Worm (Caenorhabditis elegans) whole organism, late embryonic: ENCODE measurements around the gene plx-2.

ENCODE experiments used
- C08G9.2 ChIP-seq: sonication (generic microtip); optimal IDR thresholded peaks from 2 replicates; lab custom pipeline; 2016; ENCODE audit warnings: mild to moderate bottlenecking, missing genetic modification characterization, moderate library complexity, missing compliant biosample characterization
- F13H6.1 ChIP-seq: sonication (generic microtip); optimal IDR thresholded peaks from 2 replicates; lab custom pipeline; 2016; ENCODE audit warnings: missing genetic modification characterization, missing compliant biosample characterization
- K09A11.1 ChIP-seq: sonication (generic microtip); optimal IDR thresholded peaks from 2 replicates; lab custom pipeline; 2017; ENCODE audit warnings: antibody characterized with exemption, mild to moderate bottlenecking, missing genetic modification characterization, missing compliant biosample characterization; ENCODE audit not compliant: insufficient read depth
- T23F11.4 ChIP-seq: fragments of 200-800 bp; sonication (Bioruptor generic); optimal IDR thresholded peaks from 2 replicates; lab custom pipeline; 2018; ENCODE audit warnings: mild to moderate bottlenecking, missing genetic modification characterization, missing compliant biosample characterization
- Y22D7AL.16 ChIP-seq: sonication (generic microtip); optimal IDR thresholded peaks from 2 replicates; lab custom pipeline; 2016; ENCODE audit warnings: missing genetic modification characterization, missing compliant biosample characterization
- ama-1 ChIP-seq: fragments of 150-350 bp; optimal IDR thresholded peaks from 2 replicates; lab custom pipeline; 2014
- ceh-14 ChIP-seq: sonication (generic microtip); optimal IDR thresholded peaks from 2 replicates; lab custom pipeline; 2016; ENCODE audit warnings: missing genotype, missing genetic modification characterization, missing compliant biosample characterization
- ceh-18 ChIP-seq: sonication (generic microtip); optimal IDR thresholded peaks from 2 replicates; lab custom pipeline; 2016; ENCODE audit warnings: missing genetic modification characterization, missing compliant biosample characterization
- ceh-19 ChIP-seq: fragments of 200-800 bp; sonication (Bioruptor generic); optimal IDR thresholded peaks from 2 replicates; lab custom pipeline; 2018; ENCODE audit warnings: mild to moderate bottlenecking, missing genetic modification characterization, missing compliant biosample characterization
- ceh-2 ChIP-seq: sonication (generic microtip); optimal IDR thresholded peaks from 2 replicates; lab custom pipeline; 2016; ENCODE audit warnings: missing genotype, missing genetic modification characterization, missing compliant biosample characterization
- ceh-22 ChIP-seq: sonication (generic microtip); optimal IDR thresholded peaks from 2 replicates; lab custom pipeline; 2017; ENCODE audit warnings: missing biosample characterization, missing genetic modification characterization
- ceh-24 ChIP-seq: sonication (generic microtip); optimal IDR thresholded peaks from 2 replicates; lab custom pipeline; 2016; ENCODE audit warnings: mild to moderate bottlenecking, missing genetic modification characterization, missing compliant biosample characterization
- ceh-30 ChIP-seq: fragments of 150-350 bp; optimal IDR thresholded peaks from 2 replicates; lab custom pipeline; 2014; ENCODE audit warnings: missing biosample characterization, missing genetic modification characterization
- ceh-31 ChIP-seq: sonication (generic microtip); optimal IDR thresholded peaks from 2 replicates; lab custom pipeline; 2016; ENCODE audit warnings: missing genetic modification characterization, missing compliant biosample characterization
- ceh-34 ChIP-seq: sonication (generic microtip); optimal IDR thresholded peaks from 2 replicates; lab custom pipeline; 2016; ENCODE audit warnings: mild to moderate bottlenecking, missing genetic modification characterization, missing compliant biosample characterization
- dmd-4 ChIP-seq: sonication (generic microtip); optimal IDR thresholded peaks from 2 replicates; lab custom pipeline; 2016; ENCODE audit warnings: borderline replicate concordance, missing genetic modification characterization, missing compliant biosample characterization
- dve-1 ChIP-seq: sonication (generic microtip); optimal IDR thresholded peaks from 2 replicates; lab custom pipeline; 2017; ENCODE audit warnings: antibody characterized with exemption, mild to moderate bottlenecking, missing genetic modification characterization, missing compliant biosample characterization
- elt-4 ChIP-seq: sonication (generic microtip); optimal IDR thresholded peaks from 2 replicates; lab custom pipeline; 2016; ENCODE audit warnings: missing genetic modification characterization, missing compliant biosample characterization
- ets-4 ChIP-seq: sonication (generic microtip); optimal IDR thresholded peaks from 2 replicates; lab custom pipeline; 2016; ENCODE audit warnings: missing genetic modification characterization, missing compliant biosample characterization
- eyg-1 ChIP-seq: sonication (generic microtip); optimal IDR thresholded peaks from 2 replicates; lab custom pipeline; 2016; ENCODE audit warnings: missing genotype, missing genetic modification characterization, missing compliant biosample characterization
- fkh-6 ChIP-seq: sonication (generic microtip); optimal IDR thresholded peaks from 2 replicates; lab custom pipeline; 2016; ENCODE audit warnings: missing genetic modification characterization, missing compliant biosample characterization
- hlh-30 ChIP-seq: sonication (generic microtip); optimal IDR thresholded peaks from 2 replicates; lab custom pipeline; 2017; ENCODE audit warnings: antibody characterized with exemption, missing genetic modification characterization, missing compliant biosample characterization; ENCODE audit not compliant: insufficient read depth
- hlh-6 ChIP-seq: sonication (generic microtip); optimal IDR thresholded peaks from 2 replicates; lab custom pipeline; 2016; ENCODE audit warnings: missing genotype, missing genetic modification characterization, missing compliant biosample characterization
- hlh-8 ChIP-seq: sonication (generic microtip); optimal IDR thresholded peaks from 2 replicates; lab custom pipeline; 2016; ENCODE audit warnings: missing genotype, missing genetic modification characterization, missing compliant biosample characterization
- madf-2 ChIP-seq: sonication (generic microtip); optimal IDR thresholded peaks from 2 replicates; lab custom pipeline; 2017; ENCODE audit warnings: missing genetic modification characterization, missing compliant biosample characterization
- nfya-1 ChIP-seq: sonication (generic microtip); optimal IDR thresholded peaks from 2 replicates; lab custom pipeline; 2017; ENCODE audit warnings: missing genetic modification characterization, mild to moderate bottlenecking, missing compliant biosample characterization, antibody characterized with exemption, moderate library complexity
- nhr-232 ChIP-seq: sonication (generic microtip); optimal IDR thresholded peaks from 2 replicates; lab custom pipeline; 2016; ENCODE audit warnings: missing genetic modification characterization, missing compliant biosample characterization
- npax-4 ChIP-seq: sonication (generic microtip); optimal IDR thresholded peaks from 2 replicates; lab custom pipeline; 2016; ENCODE audit warnings: missing genetic modification characterization, missing compliant biosample characterization
- odd-2 ChIP-seq: sonication (generic microtip); optimal IDR thresholded peaks from 2 replicates; lab custom pipeline; 2017; ENCODE audit warnings: antibody characterized with exemption, mild to moderate bottlenecking, missing genetic modification characterization, missing compliant biosample characterization
- pag-3 ChIP-seq: sonication (generic microtip); optimal IDR thresholded peaks from 2 replicates; lab custom pipeline; 2016; ENCODE audit warnings: missing compliant biosample characterization, missing genetic modification characterization, borderline replicate concordance
- pat-9 ChIP-seq: fragments of 200-800 bp; sonication (Bioruptor generic); optimal IDR thresholded peaks from 2 replicates; lab custom pipeline; 2018; ENCODE audit warnings: mild to moderate bottlenecking, missing genetic modification characterization, moderate library complexity, missing compliant biosample characterization
- pax-1 ChIP-seq: fragments of 150-350 bp; optimal IDR thresholded peaks from 2 replicates; lab custom pipeline; 2014; ENCODE audit warnings: missing biosample characterization, missing genetic modification characterization
- pha-2 ChIP-seq: sonication (generic microtip); optimal IDR thresholded peaks from 2 replicates; lab custom pipeline; 2017; ENCODE audit warnings: mild to moderate bottlenecking, missing genetic modification characterization, missing compliant biosample characterization
- pqm-1 ChIP-seq: sonication (generic microtip); optimal IDR thresholded peaks from 2 replicates; lab custom pipeline; 2016; ENCODE audit warnings: missing genetic modification characterization, missing compliant biosample characterization
- pros-1 ChIP-seq: fragments of 150-350 bp; optimal IDR thresholded peaks from 2 replicates; lab custom pipeline; 2014; ENCODE audit warnings: missing biosample characterization, missing genetic modification reagents, missing genetic modification characterization
- ref-2 ChIP-seq: sonication (generic microtip); optimal IDR thresholded peaks from 2 replicates; lab custom pipeline; 2016; ENCODE audit warnings: missing genetic modification characterization, missing compliant biosample characterization
- rnt-1 ChIP-seq: sonication (generic microtip); optimal IDR thresholded peaks from 2 replicates; lab custom pipeline; 2016; ENCODE audit warnings: missing genetic modification characterization, missing compliant biosample characterization
- sdc-2 ChIP-seq: sonication (generic microtip); optimal IDR thresholded peaks from 2 replicates; lab custom pipeline; 2016; ENCODE audit warnings: missing genotype, missing genetic modification characterization, missing compliant biosample characterization
- sox-2 ChIP-seq: fragments of 200-800 bp; sonication (Bioruptor generic); IDR thresholded peaks from 2 replicates; pipeline ENCODE4 v1.3.6; 2022; ENCODE audit warnings: missing genetic modification reagents, missing genetic modification characterization, missing compliant biosample characterization
- sox-4 ChIP-seq: sonication (generic microtip); optimal IDR thresholded peaks from 2 replicates; lab custom pipeline; 2017; ENCODE audit warnings: mild to moderate bottlenecking, missing genetic modification characterization, inconsistent platforms, missing compliant biosample characterization
- syd-9 ChIP-seq: sonication (generic microtip); optimal IDR thresholded peaks from 2 replicates; lab custom pipeline; 2016; ENCODE audit warnings: mild to moderate bottlenecking, missing genetic modification characterization, moderate library complexity, missing compliant biosample characterization
- tbx-2 ChIP-seq: sonication (generic microtip); optimal IDR thresholded peaks from 2 replicates; lab custom pipeline; 2016; ENCODE audit warnings: missing genetic modification characterization, missing compliant biosample characterization
- tbx-7 ChIP-seq: sonication (generic microtip); optimal IDR thresholded peaks from 2 replicates; lab custom pipeline; 2016; ENCODE audit warnings: missing genotype, missing genetic modification characterization, missing compliant biosample characterization
- unc-3 ChIP-seq, 2 experiments: fragments of 200-800 bp in 1 of 2; sonication (Bioruptor generic) in 1 of 2; sonication (generic microtip) in 1 of 2; conservative IDR thresholded peaks in 1 of 2; optimal IDR thresholded peaks in 1 of 2; 2 replicates each; pipeline versions ENCODE4 v1.3.6 to Lab custom; 2016 to 2022; ENCODE audit warnings: missing compliant biosample characterization in 2 of 2, missing genetic modification characterization in 2 of 2, missing genetic modification reagents in 1 of 2
- unc-42 ChIP-seq: sonication (generic microtip); optimal IDR thresholded peaks from 2 replicates; lab custom pipeline; 2016; ENCODE audit warnings: missing genotype, missing genetic modification characterization, missing compliant biosample characterization
- unc-55 ChIP-seq: sonication (generic microtip); optimal IDR thresholded peaks from 2 replicates; lab custom pipeline; 2017; ENCODE audit warnings: missing biosample characterization, missing genetic modification reagents, missing genetic modification characterization
- ztf-16 ChIP-seq: sonication (generic microtip); optimal IDR thresholded peaks from 2 replicates; lab custom pipeline; 2017; ENCODE audit warnings: missing genetic modification characterization, missing compliant biosample characterization

plx-2 gene

DNA sequence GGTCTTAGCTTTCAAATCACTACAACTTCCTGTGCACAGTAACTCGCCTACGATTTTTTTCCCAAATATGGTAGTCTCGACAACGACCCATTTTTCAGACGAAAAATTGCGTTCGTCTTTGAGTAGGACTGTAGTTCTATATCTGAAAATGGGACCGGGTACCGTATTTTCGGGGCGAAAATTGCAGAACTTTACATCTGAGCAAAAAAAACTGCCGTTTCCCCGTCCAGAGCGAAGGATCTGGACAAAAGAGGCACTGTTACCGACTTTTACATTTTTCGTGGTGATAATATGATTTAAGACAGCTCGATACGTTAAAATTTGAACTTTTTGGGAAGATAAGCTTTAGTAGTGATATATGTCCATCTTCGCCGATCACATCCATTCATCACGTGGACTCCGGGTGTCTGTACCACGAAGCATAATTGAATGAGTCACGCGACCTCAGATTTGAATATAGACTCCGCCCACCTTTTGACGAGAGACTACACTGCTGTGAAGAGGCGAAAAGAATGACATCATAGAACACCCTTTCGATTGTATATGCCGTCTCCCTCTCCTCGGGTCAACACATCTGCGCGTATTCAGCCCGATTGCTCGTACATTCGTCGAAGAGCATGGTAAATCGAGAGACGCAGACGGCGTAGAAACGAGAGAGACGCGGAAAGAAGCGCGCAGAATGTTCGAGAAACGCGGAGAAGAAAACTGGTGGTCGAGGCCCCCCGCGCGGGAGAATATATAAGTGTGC, 19.8 kb downstream of the plx-2 start:
- TF ChIP-seq unc-42 (tag; lab: Kevin White, UChicago) (peak; percentile 53), odd-2 (tag; lab: Kevin White, UChicago) (no peak), unc-3 (GFP tag; conservative IDR thresholded peaks at IDR 0.05; lab: Robert Waterston, UW) (no peak), unc-3 (tag; optimal IDR thresholded peaks at IDR 0.05; lab: Kevin White, UChicago) (no peak), hlh-30 (tag; lab: Kevin White, UChicago) (peak; percentile 97), tbx-7 (tag; lab: Kevin White, UChicago) (peak; percentile 8), ceh-30 (no peak), unc-55 (GFP tag; lab: Kevin White, UChicago) (peak; percentile 95), C08G9.2 (peak; percentile 45), ref-2 (tag; lab: Kevin White, UChicago) (peak; percentile 93), sdc-2 (tag; lab: Kevin White, UChicago) (peak; percentile 74), F13H6.1 (tag; lab: Kevin White, UChicago) (peak; percentile 74), pros-1 (tag; lab: Kevin White, UChicago) (peak; percentile 84), T23F11.4 (GFP tag; lab: Kevin White, UChicago) (peak; percentile 35), tbx-2 (tag; lab: Kevin White, UChicago) (peak; percentile 86), rnt-1 (peak; percentile 91), ceh-31 (peak; percentile 96), K09A11.1 (tag; lab: Kevin White, UChicago) (no peak), nfya-1 (tag; lab: Kevin White, UChicago) (peak; percentile 90), ets-4 (tag; lab: Kevin White, UChicago) (peak; percentile 85), pha-2 (tag; lab: Kevin White, UChicago) (peak; percentile 36), ceh-18 (tag; lab: Kevin White, UChicago) (peak; percentile 43), npax-4 (tag; lab: Kevin White, UChicago) (no peak), pax-1 (tag; lab: Kevin White, UChicago) (peak; percentile 18), ama-1 (lab: Kevin White, UChicago) (peak; percentile 21), Y22D7AL.16 (peak; percentile 21), ceh-14 (peak; percentile 74), ceh-2 (tag; lab: Kevin White, UChicago) (peak; percentile 76), ztf-16 (no peak), hlh-8 (tag; lab: Kevin White, UChicago) (peak; percentile 54), dve-1 (tag; lab: Kevin White, UChicago) (peak; percentile 19), eyg-1 (peak; percentile 12), elt-4 (tag; lab: Kevin White, UChicago) (no peak), ceh-34 (tag; lab: Kevin White, UChicago) (peak; percentile 95), ceh-24 (tag; lab: Kevin White, UChicago) (no peak), dmd-4 (tag; lab: Kevin White, UChicago) (peak; percentile 48), pqm-1 (no peak), syd-9 (tag; lab: Kevin White, UChicago) (no peak), ceh-19 (GFP tag; lab: Kevin White, UChicago) (peak; percentile 38), sox-2 (GFP tag; lab: Robert Waterston, UW) (peak; percentile 85), nhr-232 (peak; percentile 14), ceh-22 (tag; lab: Kevin White, UChicago) (peak; percentile 77)

DNA sequence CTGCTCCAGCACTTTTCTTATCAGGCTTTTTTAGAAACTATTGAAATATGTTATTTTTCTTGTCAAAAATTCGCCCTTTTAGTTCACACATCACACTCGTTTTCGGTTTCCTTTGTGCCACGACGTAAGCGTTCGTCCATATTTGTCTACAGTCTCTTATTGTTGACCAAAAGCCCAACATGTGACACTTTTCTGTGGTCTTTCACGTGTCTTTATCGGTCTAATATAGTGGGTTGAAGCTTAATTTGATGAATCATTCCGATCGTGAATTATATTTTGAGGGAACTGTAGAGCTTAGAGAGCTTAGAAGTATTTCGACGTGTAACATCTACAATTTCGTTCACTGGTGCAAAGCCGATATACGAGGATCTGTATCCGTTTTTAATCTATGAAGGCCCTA, 20.4 kb downstream of the plx-2 start:
- TF ChIP-seq elt-4 (tag; lab: Kevin White, UChicago) = no peak
- no peak for TF ChIP-seq tbx-7 (tag; lab: Kevin White, UChicago)
- TF ChIP-seq hlh-6 (tag; lab: Kevin White, UChicago) = no peak
- no peak for TF ChIP-seq pag-3
- no peak for TF ChIP-seq dmd-4 (tag; lab: Kevin White, UChicago)
- peak; percentile 13 for TF ChIP-seq pax-1 (tag; lab: Kevin White, UChicago)
- TF ChIP-seq ama-1 (lab: Kevin White, UChicago) = peak; percentile 29
- TF ChIP-seq ceh-24 (tag; lab: Kevin White, UChicago) = no peak
- no peak for TF ChIP-seq fkh-6 (tag; lab: Kevin White, UChicago)
- no peak for TF ChIP-seq pha-2 (tag; lab: Kevin White, UChicago)
- peak; percentile 44 for TF ChIP-seq hlh-30 (tag; lab: Kevin White, UChicago)
- TF ChIP-seq pat-9 (tag; lab: Kevin White, UChicago) = no peak
- no peak for TF ChIP-seq sox-4
- TF ChIP-seq ztf-16 = no peak
- no peak for TF ChIP-seq madf-2
- no peak for TF ChIP-seq sdc-2 (tag; lab: Kevin White, UChicago)
